Worm (Caenorhabditis elegans): Measurements from ENCODE around the gene ketn-1.

DNA sequence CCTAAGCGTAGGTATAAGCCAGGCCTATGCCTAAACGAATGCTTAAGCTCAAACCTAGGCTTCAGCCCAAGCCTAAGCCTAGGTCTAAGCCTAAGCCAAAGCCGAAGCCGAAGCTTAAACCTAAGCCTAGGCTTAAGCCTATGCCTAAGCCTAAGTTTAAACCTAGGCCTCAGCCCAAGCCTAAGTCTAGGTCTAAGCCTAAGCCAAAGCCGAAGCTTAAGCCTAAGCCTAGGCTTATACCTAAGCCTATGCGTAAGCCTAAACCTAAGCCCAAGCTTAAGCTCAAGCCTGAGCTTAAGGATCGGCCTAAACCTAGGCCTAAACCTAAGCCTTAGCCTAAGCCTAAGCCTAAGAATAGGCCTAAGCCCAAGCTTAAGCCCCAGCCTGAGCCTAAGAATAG lies 18.3 kb upstream of the ketn-1 start:
- no peak for TF ChIP-seq lin-11 (tag; optimal IDR thresholded peaks at IDR 0.05)
- TF ChIP-seq fkh-10 (GFP tag; optimal IDR thresholded peaks at IDR 0.05) = no peak
- TF ChIP-seq unc-55 (GFP tag; optimal IDR thresholded peaks at IDR 0.05) = no peak
- TF ChIP-seq che-1 (tag; optimal IDR thresholded peaks at IDR 0.05) = no peak
- TF ChIP-seq npax-4 (tag; optimal IDR thresholded peaks at IDR 0.05) = no peak
- no peak for TF ChIP-seq pat-9 (tag; optimal IDR thresholded peaks at IDR 0.05)
- TF ChIP-seq pha-4 (tag; optimal IDR thresholded peaks at IDR 0.05) = no peak
- no peak for TF ChIP-seq tbx-7 (tag; optimal IDR thresholded peaks at IDR 0.05)
- no peak for TF ChIP-seq nfya-1 (tag; optimal IDR thresholded peaks at IDR 0.05)
- no peak for TF ChIP-seq pax-1 (tag; optimal IDR thresholded peaks at IDR 0.05)
- no peak for TF ChIP-seq lim-6 (tag; optimal IDR thresholded peaks at IDR 0.05)
- no peak for TF ChIP-seq unc-42 (tag; optimal IDR thresholded peaks at IDR 0.05)
- no peak for TF ChIP-seq unc-86 (tag; optimal IDR thresholded peaks at IDR 0.05)
- TF ChIP-seq elt-2 (tag; optimal IDR thresholded peaks at IDR 0.05) = no peak
